Worm (Caenorhabditis elegans) whole organism, L1 larva: ENCODE measurements around the gene F49H12.2.

Experiments used
- F16B12.6 ChIP-seq: fragments of 150-350 bp; optimal IDR thresholded peaks from 2 replicates; lab custom pipeline; 2014; ENCODE audit warnings: missing biosample characterization, missing genetic modification characterization
- Y116A8C.19 ChIP-seq: sonication (generic microtip); optimal IDR thresholded peaks from 2 replicates; lab custom pipeline; 2016; ENCODE audit warnings: missing compliant biosample characterization, missing genetic modification characterization, borderline replicate concordance
- aha-1 ChIP-seq: fragments of 150-350 bp; optimal IDR thresholded peaks from 2 replicates; lab custom pipeline; 2014; ENCODE audit warnings: missing biosample characterization, missing genetic modification characterization
- alr-1 ChIP-seq: fragments of 200-800 bp; sonication (Bioruptor generic); optimal IDR thresholded peaks from 2 replicates; lab custom pipeline; 2018; ENCODE audit warnings: borderline replicate concordance, mild to moderate bottlenecking, missing genetic modification characterization, missing compliant biosample characterization
- aly-2 ChIP-seq: fragments of 150-350 bp; optimal IDR thresholded peaks from 2 replicates; lab custom pipeline; 2014; ENCODE audit warnings: missing biosample characterization, missing genetic modification characterization
- ama-1 ChIP-seq: fragments of 150-350 bp; optimal IDR thresholded peaks from 2 replicates; lab custom pipeline; 2014
- blmp-1 ChIP-seq: fragments of 150-350 bp; optimal IDR thresholded peaks from 2 replicates; lab custom pipeline; 2014; ENCODE audit warnings: missing biosample characterization, missing genetic modification characterization
- ceh-63 ChIP-seq: fragments of 200-800 bp; sonication (Bioruptor generic); optimal IDR thresholded peaks from 2 replicates; lab custom pipeline; 2018; ENCODE audit warnings: mild to moderate bottlenecking, missing genetic modification characterization, missing compliant biosample characterization
- ceh-88 ChIP-seq: fragments of 200-800 bp; sonication (Bioruptor generic); IDR thresholded peaks from 2 replicates; pipeline ENCODE4 v1.3.6; 2022; ENCODE audit warnings: missing genetic modification characterization, missing compliant biosample characterization
- ceh-90 ChIP-seq: sonication (generic microtip); optimal IDR thresholded peaks from 2 replicates; lab custom pipeline; 2016; ENCODE audit warnings: missing genetic modification characterization, missing compliant biosample characterization
- ces-1 ChIP-seq: fragments of 150-350 bp; optimal IDR thresholded peaks from 2 replicates; lab custom pipeline; 2014; ENCODE audit warnings: missing biosample characterization, missing genetic modification reagents, missing genetic modification characterization
- efl-1 ChIP-seq, 4 experiments: fragments of 150-350 bp; optimal IDR thresholded peaks in 3 of 4; peaks in 1 of 4; 1 replicate in 1 of 4; 2 replicates in 3 of 4; lab custom pipeline; 2014; ENCODE audit warnings: missing biosample characterization in 2 of 4, missing genetic modification characterization in 2 of 4, missing genetic modification reagents in 2 of 4
- elt-3 ChIP-seq, 6 experiments: fragments of 150-350 bp in 1 of 6; sonication (generic microtip); optimal IDR thresholded peaks; 2 replicates each; lab custom pipeline; 2017 to 2018; ENCODE audit warnings: missing biosample characterization in 6 of 6, missing genetic modification characterization in 6 of 6, inconsistent platforms in 1 of 6
- ets-5 ChIP-seq: fragments of 200-800 bp; sonication (Bioruptor generic); IDR thresholded peaks from 2 replicates; pipeline ENCODE4 v1.3.6; 2022; ENCODE audit warnings: missing genetic modification characterization, missing compliant biosample characterization
- fkh-10 ChIP-seq: sonication (generic microtip); optimal IDR thresholded peaks from 2 replicates; lab custom pipeline; 2017; ENCODE audit warnings: missing biosample characterization, missing genetic modification reagents, missing genetic modification characterization
- fkh-8 ChIP-seq: sonication (generic microtip); optimal IDR thresholded peaks from 2 replicates; lab custom pipeline; 2016; ENCODE audit warnings: mild to moderate bottlenecking, missing genetic modification characterization, missing compliant biosample characterization
- fos-1 ChIP-seq: fragments of 150-350 bp; optimal IDR thresholded peaks from 2 replicates; lab custom pipeline; 2014; ENCODE audit warnings: missing biosample characterization, missing genetic modification characterization
- hlh-17 ChIP-seq: fragments of 200-800 bp; sonication (Bioruptor generic); optimal IDR thresholded peaks from 2 replicates; lab custom pipeline; 2018; ENCODE audit warnings: missing genetic modification characterization, mild to moderate bottlenecking, missing compliant biosample characterization, moderate library complexity, borderline replicate concordance
- hlh-4 ChIP-seq: sonication (generic microtip); optimal IDR thresholded peaks from 2 replicates; lab custom pipeline; 2016; ENCODE audit warnings: mild to moderate bottlenecking, missing genetic modification characterization, missing compliant biosample characterization
- hpl-2 ChIP-seq: fragments of 150-350 bp; optimal IDR thresholded peaks from 2 replicates; lab custom pipeline; 2014; ENCODE audit warnings: missing biosample characterization, missing genetic modification reagents, missing genetic modification characterization
- isw-1 ChIP-seq: fragments of 200-800 bp; sonication (Bioruptor generic); IDR thresholded peaks from 2 replicates; pipeline ENCODE4 v1.3.6; 2022; ENCODE audit warnings: missing genetic modification characterization, missing compliant biosample characterization
- lin-13 ChIP-seq: fragments of 150-350 bp; optimal IDR thresholded peaks from 2 replicates; lab custom pipeline; 2014; ENCODE audit warnings: missing biosample characterization, missing genetic modification reagents, missing genetic modification characterization
- lin-14 ChIP-seq: fragments of 200-800 bp; sonication (Bioruptor generic); optimal IDR thresholded peaks from 2 replicates; lab custom pipeline; 2018; ENCODE audit warnings: mild to moderate bottlenecking, missing genetic modification characterization, moderate library complexity, missing compliant biosample characterization
- lin-35 ChIP-seq, 2 experiments: fragments of 150-350 bp; optimal IDR thresholded peaks; 2 replicates each; lab custom pipeline; 2014; ENCODE audit warnings: missing biosample characterization in 2 of 2, missing genetic modification characterization in 2 of 2, missing genetic modification reagents in 2 of 2
- lir-3 ChIP-seq: sonication (generic microtip); optimal IDR thresholded peaks from 2 replicates; lab custom pipeline; 2016; ENCODE audit warnings: mild to moderate bottlenecking, missing genetic modification characterization, moderate library complexity, missing compliant biosample characterization; ENCODE audit not compliant: poor library complexity
- mab-9 ChIP-seq: fragments of 200-800 bp; sonication (Bioruptor generic); IDR thresholded peaks from 2 replicates; pipeline ENCODE4 v1.3.6; 2022; ENCODE audit warnings: missing genetic modification reagents, missing genetic modification characterization, missing compliant biosample characterization
- mep-1 ChIP-seq: fragments of 150-350 bp; optimal IDR thresholded peaks from 2 replicates; lab custom pipeline; 2014; ENCODE audit warnings: missing biosample characterization, missing genetic modification characterization
- nhr-12 ChIP-seq: sonication (generic microtip); optimal IDR thresholded peaks from 2 replicates; lab custom pipeline; 2017; ENCODE audit warnings: missing biosample characterization, missing genetic modification characterization
- nhr-237 ChIP-seq: fragments of 150-350 bp; optimal IDR thresholded peaks from 2 replicates; lab custom pipeline; 2014; ENCODE audit warnings: missing biosample characterization, missing genetic modification characterization
- nhr-28 ChIP-seq: fragments of 150-350 bp; optimal IDR thresholded peaks from 2 replicates; lab custom pipeline; 2014; ENCODE audit warnings: missing biosample characterization, missing genetic modification characterization
- nhr-47 ChIP-seq: sonication (generic microtip); optimal IDR thresholded peaks from 2 replicates; lab custom pipeline; 2016; ENCODE audit warnings: mild to moderate bottlenecking, missing genetic modification characterization, moderate library complexity, missing compliant biosample characterization
- nhr-76 ChIP-seq: sonication (generic microtip); optimal IDR thresholded peaks from 2 replicates; lab custom pipeline; 2017; ENCODE audit warnings: missing biosample characterization, missing genetic modification characterization
- nhr-84 ChIP-seq: sonication (generic microtip); optimal IDR thresholded peaks from 2 replicates; lab custom pipeline; 2017; ENCODE audit warnings: missing biosample characterization, missing genetic modification characterization
- nhr-85 ChIP-seq: sonication (generic microtip); peaks from one replicate; lab custom pipeline; 2016; ENCODE audit warnings: missing genetic modification characterization, inconsistent platforms, missing compliant biosample characterization
- nhr-90 ChIP-seq: sonication (generic microtip); optimal IDR thresholded peaks from 2 replicates; lab custom pipeline; 2016; ENCODE audit warnings: mild to moderate bottlenecking, missing genetic modification characterization, missing compliant biosample characterization; ENCODE audit not compliant: poor library complexity
- pag-3 ChIP-seq: sonication (generic microtip); optimal IDR thresholded peaks from 2 replicates; lab custom pipeline; 2017; ENCODE audit warnings: missing genetic modification characterization, mild to moderate bottlenecking, missing compliant biosample characterization, antibody characterized with exemption, borderline replicate concordance; ENCODE audit not compliant: insufficient read depth
- pqm-1 ChIP-seq: sonication (generic microtip); optimal IDR thresholded peaks from 3 replicates; lab custom pipeline; 2017; ENCODE audit warnings: missing biosample characterization, missing genetic modification characterization
- rnt-1 ChIP-seq: sonication (generic microtip); optimal IDR thresholded peaks from 2 replicates; lab custom pipeline; 2016; ENCODE audit warnings: mild to moderate bottlenecking, missing genetic modification characterization, moderate library complexity, missing compliant biosample characterization
- skn-1 ChIP-seq: fragments of 150-350 bp; optimal IDR thresholded peaks from 2 replicates; lab custom pipeline; 2014; ENCODE audit warnings: missing biosample characterization, missing genetic modification characterization
- snu-23 ChIP-seq: sonication (generic microtip); optimal IDR thresholded peaks from 2 replicates; lab custom pipeline; 2016; ENCODE audit warnings: missing genetic modification characterization, missing compliant biosample characterization
- sox-4 ChIP-seq: sonication (generic microtip); optimal IDR thresholded peaks from 2 replicates; lab custom pipeline; 2016; ENCODE audit warnings: missing genetic modification characterization, missing compliant biosample characterization
- sptf-1 ChIP-seq: fragments of 150-350 bp; optimal IDR thresholded peaks from 2 replicates; lab custom pipeline; 2014; ENCODE audit warnings: missing biosample characterization, missing genetic modification characterization
- sup-37 ChIP-seq: fragments of 200-800 bp; sonication (Bioruptor generic); optimal IDR thresholded peaks from 2 replicates; lab custom pipeline; 2018; ENCODE audit warnings: mild to moderate bottlenecking, missing genetic modification characterization, missing compliant biosample characterization
- tbx-2 ChIP-seq: sonication (generic microtip); optimal IDR thresholded peaks from 2 replicates; lab custom pipeline; 2016; ENCODE audit warnings: missing genetic modification characterization, missing compliant biosample characterization
- unc-62 ChIP-seq: fragments of 150-350 bp; optimal IDR thresholded peaks from 2 replicates; lab custom pipeline; 2014; ENCODE audit warnings: missing biosample characterization, missing genetic modification reagents, missing genetic modification characterization
- vab-15 ChIP-seq: sonication (generic microtip); optimal IDR thresholded peaks from 2 replicates; lab custom pipeline; 2017; ENCODE audit warnings: missing genotype, mild to moderate bottlenecking, missing genetic modification characterization, missing compliant biosample characterization
- ztf-4 ChIP-seq: fragments of 150-350 bp; optimal IDR thresholded peaks from 2 replicates; lab custom pipeline; 2014; ENCODE audit warnings: missing biosample characterization, missing genetic modification characterization

Gene F49H12.2

DNA sequence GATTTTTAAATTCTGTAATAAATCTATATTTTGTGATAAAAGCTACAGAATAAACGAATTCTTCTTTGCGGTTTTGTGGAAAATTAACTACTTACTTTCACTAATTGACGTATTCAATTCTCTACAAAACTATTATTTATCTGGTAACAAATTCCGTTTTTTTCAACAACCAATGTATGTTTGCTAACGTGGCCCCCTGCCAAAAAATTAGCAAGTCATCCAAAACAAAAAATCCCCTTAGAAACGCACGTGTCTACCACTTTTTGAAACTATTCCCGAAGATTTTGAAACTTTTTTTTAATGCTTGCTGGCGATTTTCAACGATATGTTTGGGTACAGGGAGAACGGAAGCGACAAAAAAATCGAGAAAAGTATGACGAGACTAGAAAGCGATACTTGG, at the start of gene F49H12.2:
F49H12.2 (plus strand) TSS at position 301 of the 400 bp plus-strand sequence.
- TF ChIP-seq lir-3 (tag; lab: Kevin White, UChicago) (no peak), fkh-10 (GFP tag; lab: Kevin White, UChicago) (no peak), nhr-47 (no peak), nhr-28 (tag; lab: Kevin White, UChicago) (no peak), skn-1 (no peak), nhr-76 (no peak)

DNA sequence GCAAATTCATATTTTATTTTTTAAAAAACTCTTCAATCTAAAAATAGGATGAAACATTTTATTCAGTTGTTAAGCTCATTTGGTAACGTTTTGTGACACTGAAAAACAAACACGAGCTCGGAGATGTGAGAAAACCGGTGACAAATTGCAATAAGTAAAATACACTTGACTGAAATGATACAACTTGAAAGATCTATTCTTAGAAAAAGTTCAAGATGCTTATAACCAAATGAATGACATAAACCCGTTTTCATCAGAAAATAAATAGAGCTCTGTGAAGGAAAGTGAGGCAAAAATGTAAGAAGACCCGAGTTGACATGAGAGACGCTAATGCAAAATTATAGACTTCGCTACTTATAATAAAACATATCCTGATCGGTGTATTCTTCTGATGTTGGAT, 45.7 kb upstream of the F49H12.2 start, which contains the start of gene smex-2:
smex-2 (minus strand) TSS at position 101 of the 400 bp plus-strand sequence.
- TF ChIP-seq tbx-2 (tag; lab: Kevin White, UChicago) = no peak
- TF ChIP-seq ceh-88 (GFP tag; lab: Robert Waterston, UW) = no peak
- TF ChIP-seq nhr-237 = no peak
- no peak for TF ChIP-seq nhr-12 (tag; lab: Kevin White, UChicago)
- no peak for TF ChIP-seq ces-1
- no peak for TF ChIP-seq sox-4
- no peak for TF ChIP-seq elt-3 (tag; optimal IDR thresholded peaks at IDR 0.05; lab: Kevin White, UChicago)
- TF ChIP-seq nhr-84 = no peak
- TF ChIP-seq lin-35 (GFP tag; optimal IDR thresholded peaks at IDR 0.05; lab: Kevin White, UChicago) = no peak
- no peak for TF ChIP-seq F16B12.6 (tag; lab: Kevin White, UChicago)

DNA sequence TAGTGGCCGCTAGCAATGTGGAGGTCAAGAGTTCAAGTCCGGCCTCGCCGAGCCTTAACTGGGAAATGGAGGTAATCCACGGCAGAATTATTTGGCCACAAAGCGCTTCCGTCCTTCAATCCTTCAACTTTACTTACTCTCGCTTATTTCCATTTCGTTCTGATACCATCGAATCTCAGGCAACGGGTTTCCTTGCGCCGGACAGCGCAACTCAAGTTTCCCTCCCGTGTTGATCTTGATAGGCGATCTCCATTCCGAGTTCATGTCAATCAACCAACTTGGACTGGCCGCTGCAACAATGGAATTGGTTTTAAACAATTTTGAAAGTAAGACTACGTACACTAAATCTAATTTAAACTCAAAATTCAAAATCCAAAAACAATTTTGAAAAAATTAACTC, 44.2 kb upstream of the F49H12.2 start:
- TF ChIP-seq nhr-76 = no peak
- no peak for TF ChIP-seq lin-14
- no peak for TF ChIP-seq fos-1 (tag; lab: Kevin White, UChicago)
- TF ChIP-seq aly-2 (tag; lab: Kevin White, UChicago) = no peak
- TF ChIP-seq snu-23 (GFP tag; lab: Kevin White, UChicago) = no peak
- no peak for TF ChIP-seq vab-15 (tag; lab: Kevin White, UChicago)
- no peak for TF ChIP-seq hlh-17 (GFP tag; lab: Kevin White, UChicago)
- TF ChIP-seq nhr-85 (tag; lab: Kevin White, UChicago) = peak; percentile 46
- TF ChIP-seq mep-1 = no peak
- no peak for TF ChIP-seq mab-9 (GFP tag; lab: Robert Waterston, UW)
- no peak for TF ChIP-seq ces-1
- no peak for TF ChIP-seq efl-1 (optimal IDR thresholded peaks at IDR 0.05; lab: Kevin White, UChicago)
- no peak for TF ChIP-seq efl-1 (GFP tag; optimal IDR thresholded peaks at IDR 0.05 in 1 of 2; lab: Kevin White, UChicago)
- no peak for TF ChIP-seq unc-62 (GFP tag; lab: Kevin White, UChicago)
- TF ChIP-seq Y116A8C.19 (tag; lab: Kevin White, UChicago) = no peak
- TF ChIP-seq hlh-4 (tag; lab: Kevin White, UChicago) = no peak
- TF ChIP-seq sptf-1 (tag; lab: Kevin White, UChicago) = no peak
- peak; percentile 84 for TF ChIP-seq blmp-1

DNA sequence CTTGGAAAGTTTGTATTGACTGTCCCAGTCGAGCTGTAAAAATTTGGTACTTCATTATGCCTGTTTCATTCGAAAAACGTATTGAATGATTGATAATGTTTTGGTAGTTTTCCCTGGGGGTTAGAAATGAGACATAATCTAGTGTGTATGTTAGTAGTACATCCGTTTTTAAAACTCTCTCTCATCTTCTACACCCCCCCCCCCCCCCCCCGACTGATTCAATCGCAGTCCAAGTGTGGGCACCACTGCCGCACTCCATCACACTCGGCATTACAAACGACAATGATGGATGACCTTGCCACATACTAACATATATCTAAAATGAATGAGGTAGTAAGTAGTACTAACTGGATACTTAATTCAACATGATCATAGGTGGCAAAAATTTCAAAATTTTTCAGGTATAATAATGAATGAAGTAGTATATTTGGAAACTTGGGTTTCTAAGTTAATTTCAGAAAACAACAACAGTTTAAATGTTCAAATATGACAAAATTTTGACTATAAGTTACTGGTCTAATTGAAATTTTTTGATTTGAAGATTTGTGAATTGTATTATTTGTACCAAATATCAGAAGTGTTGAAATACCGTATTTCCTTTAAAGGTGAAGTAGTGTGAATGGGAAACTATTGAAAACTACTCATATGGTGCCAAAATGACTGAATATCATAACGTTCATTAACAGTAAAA, 43.5 kb upstream of the F49H12.2 start:
- no peak for TF ChIP-seq pag-3 (tag; lab: Kevin White, UChicago)
- TF ChIP-seq rnt-1 (tag; lab: Kevin White, UChicago) = no peak
- no peak for TF ChIP-seq sup-37
- no peak for TF ChIP-seq vab-15 (tag; lab: Kevin White, UChicago)
- TF ChIP-seq skn-1 = no peak
- no peak for TF ChIP-seq fkh-8 (tag; lab: Kevin White, UChicago)
- TF ChIP-seq elt-3 (tag; optimal IDR thresholded peaks at IDR 0.05; lab: Kevin White, UChicago) = no peak
- TF ChIP-seq hpl-2 (GFP tag; lab: Kevin White, UChicago) = no peak
- TF ChIP-seq lin-13 (GFP tag; lab: Kevin White, UChicago) = no peak
- no peak for TF ChIP-seq ets-5 (GFP tag; lab: Robert Waterston, UW)
- TF ChIP-seq isw-1 (GFP tag; lab: Robert Waterston, UW) = no peak
- TF ChIP-seq aha-1 (tag; lab: Kevin White, UChicago) = no peak
- peak; percentile 21 for TF ChIP-seq mep-1
- TF ChIP-seq ceh-90 (tag; lab: Kevin White, UChicago) = no peak
- no peak for TF ChIP-seq nhr-90 (tag; lab: Kevin White, UChicago)
- peak; percentile 68 for TF ChIP-seq lin-14
- TF ChIP-seq nhr-85 (tag; lab: Kevin White, UChicago) = peak; percentile 70
- no peak for TF ChIP-seq alr-1 (tag; lab: Kevin White, UChicago)
- TF ChIP-seq ztf-4 = no peak
- no peak for TF ChIP-seq efl-1 (optimal IDR thresholded peaks at IDR 0.05; lab: Kevin White, UChicago)
- TF ChIP-seq efl-1 (GFP tag; optimal IDR thresholded peaks at IDR 0.05 in 1 of 2; lab: Kevin White, UChicago) = peak in 1 of 2 experiments; percentile 33
- no peak for TF ChIP-seq ceh-63 (GFP tag; lab: Kevin White, UChicago)
- TF ChIP-seq ama-1 (lab: Kevin White, UChicago) = no peak
- TF ChIP-seq pqm-1 (tag; lab: Kevin White, UChicago) = no peak
